ENCODE assay signal across 6 worm cellular contexts in genomic region chrX:8048637-8049036, ce11.
TF ChIP-seq lines count a peak whose summit lies in the region.

No protein-coding gene starts in this region.

TF ChIP-seq in whole organism, L1 larva, 84 proteins besides CTCF, POLR2A, EP300 and RAD21 (continues in another document):
- TF ChIP-seq nhr-20 (tag; optimal IDR thresholded peaks at IDR 0.05; lab: Kevin White, UChicago) (peak; percentile 45), vab-15 (tag; optimal IDR thresholded peaks at IDR 0.05; lab: Kevin White, UChicago) (no peak), C16A3.4 (tag; optimal IDR thresholded peaks at IDR 0.05; lab: Kevin White, UChicago) (peak; percentile 40), lin-14 (GFP tag; optimal IDR thresholded peaks at IDR 0.05; lab: Kevin White, UChicago) (peak; percentile 26), jun-1 (tag; optimal IDR thresholded peaks at IDR 0.05; lab: Kevin White, UChicago) (peak; percentile 55), mep-1 (tag; optimal IDR thresholded peaks at IDR 0.05; lab: Kevin White, UChicago) (peak; percentile 50), nhr-19 (GFP tag; conservative IDR thresholded peaks at IDR 0.05; lab: Robert Waterston, UW) (peak; percentile 35; the same call in 1 of the 2 replicates), nhr-90 (tag; optimal IDR thresholded peaks at IDR 0.05; lab: Kevin White, UChicago; ENCODE audit: poor library complexity) (peak; percentile 56), sptf-1 (tag; optimal IDR thresholded peaks at IDR 0.05; lab: Kevin White, UChicago) (no peak), efl-1 (optimal IDR thresholded peaks at IDR 0.05; lab: Kevin White, UChicago) (peak in 1 of 2 experiments; percentile 9), efl-1 (GFP tag; optimal IDR thresholded peaks at IDR 0.05 in 1 of 2; lab: Kevin White, UChicago) (no peak), lin-39 (tag; optimal IDR thresholded peaks at IDR 0.05; lab: Kevin White, UChicago) (peak; percentile 41), unc-62 (GFP tag; optimal IDR thresholded peaks at IDR 0.05; lab: Kevin White, UChicago) (no peak), nhr-47 (tag; optimal IDR thresholded peaks at IDR 0.05; lab: Kevin White, UChicago) (peak; percentile 63)

TF ChIP-seq in whole organism, L2 larva, 48 proteins besides CTCF, POLR2A, EP300 and RAD21 (continues in another document):
- TF ChIP-seq ZK546.5 (tag; optimal IDR thresholded peaks at IDR 0.05; lab: Kevin White, UChicago) (no peak), nhr-11 (tag; optimal IDR thresholded peaks at IDR 0.05; lab: Kevin White, UChicago) (no peak), nhr-21 (tag; optimal IDR thresholded peaks at IDR 0.05; lab: Kevin White, UChicago) (peak; percentile 36), sma-9 (GFP tag; optimal IDR thresholded peaks at IDR 0.05; lab: Kevin White, UChicago) (peak; percentile 32), sma-9 (tag; optimal IDR thresholded peaks at IDR 0.05; lab: Kevin White, UChicago) (no peak), lsy-2 (tag; optimal IDR thresholded peaks at IDR 0.05; lab: Kevin White, UChicago) (no peak), snpc-4 (tag; optimal IDR thresholded peaks at IDR 0.05; lab: Kevin White, UChicago) (no peak), unc-62 (GFP tag; optimal IDR thresholded peaks at IDR 0.05; lab: Kevin White, UChicago) (no peak), crh-2 (tag; optimal IDR thresholded peaks at IDR 0.05; lab: Kevin White, UChicago) (peak; percentile 46), sem-4 (tag; optimal IDR thresholded peaks at IDR 0.05; lab: Kevin White, UChicago) (no peak), gmeb-1 (tag; optimal IDR thresholded peaks at IDR 0.05; lab: Kevin White, UChicago) (no peak), unc-39 (tag; optimal IDR thresholded peaks at IDR 0.05; lab: Kevin White, UChicago) (no peak), R02D3.7 (tag; optimal IDR thresholded peaks at IDR 0.05; lab: Kevin White, UChicago) (no peak), zag-1 (tag; optimal IDR thresholded peaks at IDR 0.05; lab: Kevin White, UChicago) (no peak), nhr-25 (tag; optimal IDR thresholded peaks at IDR 0.05; lab: Kevin White, UChicago) (no peak), elt-1 (tag; optimal IDR thresholded peaks at IDR 0.05; lab: Kevin White, UChicago) (no peak), C34F6.9 (tag; optimal IDR thresholded peaks at IDR 0.05; lab: Kevin White, UChicago) (no peak)

TF ChIP-seq in whole organism, L3 larva, 47 proteins besides CTCF, POLR2A, EP300 and RAD21:
- TF ChIP-seq eor-1 (tag; optimal IDR thresholded peaks at IDR 0.05; lab: Kevin White, UChicago) = no peak
- no peak for TF ChIP-seq tbx-2 (tag; optimal IDR thresholded peaks at IDR 0.05; lab: Kevin White, UChicago)
- TF ChIP-seq nhr-25 (tag; optimal IDR thresholded peaks at IDR 0.05; lab: Kevin White, UChicago) = peak; percentile 40
- no peak for TF ChIP-seq mml-1 (tag; optimal IDR thresholded peaks at IDR 0.05; lab: Kevin White, UChicago)
- peak; percentile 81 for TF ChIP-seq ceh-28 (tag; optimal IDR thresholded peaks at IDR 0.05; lab: Kevin White, UChicago)
- no peak for TF ChIP-seq R02D3.7 (tag; optimal IDR thresholded peaks at IDR 0.05; lab: Kevin White, UChicago)
- peak; percentile 29 for TF ChIP-seq nhr-43 (tag; optimal IDR thresholded peaks at IDR 0.05; lab: Kevin White, UChicago; ENCODE audit: poor library complexity, severe bottlenecking)
- TF ChIP-seq zag-1 (tag; optimal IDR thresholded peaks at IDR 0.05; lab: Kevin White, UChicago) = no peak
- TF ChIP-seq ama-1 (optimal IDR thresholded peaks at IDR 0.05; lab: Kevin White, UChicago) = no peak
- TF ChIP-seq fos-1 (tag; optimal IDR thresholded peaks at IDR 0.05; lab: Kevin White, UChicago) = no peak

TF ChIP-seq in whole organism, L4 larva, 104 proteins besides CTCF, POLR2A, EP300 and RAD21 (continues in another document):
- TF ChIP-seq F26F4.8 (GFP tag; conservative IDR thresholded peaks at IDR 0.05; lab: Robert Waterston, UW) (no peak), zag-1 (tag; optimal IDR thresholded peaks at IDR 0.05; lab: Kevin White, UChicago) (no peak), F10B5.3 (tag; optimal IDR thresholded peaks at IDR 0.05; lab: Kevin White, UChicago) (peak; percentile 9), daf-16 (GFP tag; optimal IDR thresholded peaks at IDR 0.05; lab: Kevin White, UChicago) (peak in 1 of 2 experiments; percentile 15), daf-16 (tag; optimal IDR thresholded peaks at IDR 0.05; lab: Kevin White, UChicago) (no peak), mdl-1 (tag; optimal IDR thresholded peaks at IDR 0.05; lab: Kevin White, UChicago) (no peak), daf-19 (GFP tag; conservative IDR thresholded peaks at IDR 0.05; lab: Robert Waterston, UW) (no peak), mxl-3 (GFP tag; optimal IDR thresholded peaks at IDR 0.05; lab: Kevin White, UChicago) (no peak), ZK337.2 (GFP tag; IDR thresholded peaks at IDR 0.05; lab: Robert Waterston, UW) (no peak), aly-2 (tag; optimal IDR thresholded peaks at IDR 0.05; lab: Kevin White, UChicago) (no peak), Y5F2A.4 (GFP tag; optimal IDR thresholded peaks at IDR 0.05; lab: Kevin White, UChicago) (no peak), nhr-237 (tag; optimal IDR thresholded peaks at IDR 0.05; lab: Kevin White, UChicago) (no peak), mep-1 (tag; optimal IDR thresholded peaks at IDR 0.05; lab: Kevin White, UChicago) (no peak), daf-12 (tag; optimal IDR thresholded peaks at IDR 0.05; lab: Kevin White, UChicago) (no peak), php-3 (GFP tag; IDR thresholded peaks at IDR 0.05; lab: Robert Waterston, UW) (no peak), lin-13 (GFP tag; optimal IDR thresholded peaks at IDR 0.05; lab: Kevin White, UChicago) (no peak), Y75B8A.6 (GFP tag; IDR thresholded peaks at IDR 0.05; lab: Robert Waterston, UW) (no peak), ceh-20 (GFP tag; IDR thresholded peaks at IDR 0.05; lab: Robert Waterston, UW) (no peak), mes-2 (tag; optimal IDR thresholded peaks at IDR 0.05; lab: Kevin White, UChicago; ENCODE audit: poor library complexity, severe bottlenecking) (no peak), lir-3 (tag; optimal IDR thresholded peaks at IDR 0.05; lab: Kevin White, UChicago) (no peak)

TF ChIP-seq in whole organism, late embryonic, 69 proteins besides CTCF, POLR2A, EP300 and RAD21:
- peak; percentile 96 for TF ChIP-seq sdc-2 (tag; optimal IDR thresholded peaks at IDR 0.05; lab: Kevin White, UChicago)
- no peak for TF ChIP-seq lin-11 (tag; optimal IDR thresholded peaks at IDR 0.05; lab: Kevin White, UChicago)
TF ChIP-seq in whole organism, late embryonic: peak in this region for 1.

TF ChIP-seq in whole organism, young adult, 124 proteins besides CTCF, POLR2A, EP300 and RAD21:
- TF ChIP-seq F22D6.2 (tag; optimal IDR thresholded peaks at IDR 0.05; lab: Kevin White, UChicago) = no peak
- peak; percentile 71 for TF ChIP-seq lin-40 (tag; optimal IDR thresholded peaks at IDR 0.05; lab: Kevin White, UChicago)
- TF ChIP-seq gei-17 (GFP tag; optimal IDR thresholded peaks at IDR 0.05; lab: Kevin White, UChicago) = peak; percentile 63
